Fruit fly (Drosophila melanogaster) whole organism, prepupa: ENCODE data around the gene CG13364.

Experiments used
- CG7368 ChIP-seq: fragments of 200-800 bp; sonication (Bioruptor generic); optimal IDR thresholded peaks from 3 replicates; lab custom pipeline; 2016; ENCODE audit warnings: missing biosample characterization, missing genetic modification characterization
- CG8119 ChIP-seq: fragments of 200-800 bp; sonication (Bioruptor generic); IDR thresholded peaks from 3 replicates; pipeline ENCODE4 v1.3.6; 2022; ENCODE audit warnings: missing biosample characterization, missing genetic modification characterization
- Hr38 ChIP-seq: sonication (Bioruptor generic); optimal IDR thresholded peaks from 2 replicates; lab custom pipeline; 2016; ENCODE audit warnings: missing biosample characterization, missing genetic modification characterization
- fd85E ChIP-seq: fragments of 200-800 bp; sonication (Bioruptor generic); optimal IDR thresholded peaks from 3 replicates; lab custom pipeline; 2016; ENCODE audit warnings: missing biosample characterization, missing genetic modification characterization
- ss ChIP-seq, 2 experiments: fragments of 200-800 bp; sonication (Bioruptor generic); optimal IDR thresholded peaks; 2 replicates in 1 of 2; 3 replicates in 1 of 2; lab custom pipeline; 2017 to 2018; ENCODE audit warnings: mild to moderate bottlenecking in 2 of 2, missing biosample characterization in 2 of 2, missing genetic modification characterization in 2 of 2, moderate library complexity in 1 of 2

- no peak for TF ChIP-seq Hr38 (GFP tag; lab: Kevin White, UChicago)
- no peak for TF ChIP-seq CG8119 (GFP tag; lab: Robert Waterston, UW)
- TF ChIP-seq fd85E (GFP tag; lab: Kevin White, UChicago) = no peak
- no peak for TF ChIP-seq ss (GFP tag; optimal IDR thresholded peaks at IDR 0.05; lab: Kevin White, UChicago)
- TF ChIP-seq CG7368 (GFP tag; lab: Kevin White, UChicago) = no peak
Measured at dm6 chrX:618583-618982, 6.4 kb downstream of the CG13364 start.
